Fruit fly (Drosophila melanogaster) whole organism, embryonic: ENCODE measurements around the gene CG31855.

Experiments
- Adf1 ChIP-seq: fragments of 200-800 bp; sonication (Bioruptor generic); IDR thresholded peaks from 2 replicates; pipeline ENCODE4 v1.3.6; 2022; ENCODE audit warnings: missing biosample characterization, missing genetic modification characterization
- Aef1 ChIP-seq: fragments of 200-800 bp; sonication (Bioruptor generic); IDR thresholded peaks from 3 replicates; pipeline ENCODE4 v1.3.6; 2022; ENCODE audit warnings: missing biosample characterization, missing genetic modification characterization
- B-H1 ChIP-seq: fragments of 200-800 bp; sonication (Bioruptor generic); IDR thresholded peaks from 3 replicates; pipeline ENCODE4 v1.3.6; 2022; ENCODE audit warnings: missing biosample characterization, missing genetic modification characterization
- CG10274 ChIP-seq: fragments of 200-800 bp; sonication (Bioruptor generic); optimal IDR thresholded peaks from 3 replicates; lab custom pipeline; 2017; ENCODE audit warnings: missing biosample characterization, mild to moderate bottlenecking, missing genetic modification characterization
- CG10543 ChIP-seq: fragments of 200-800 bp; sonication (Bioruptor generic); optimal IDR thresholded peaks from 3 replicates; lab custom pipeline; 2017; ENCODE audit warnings: missing biosample characterization, mild to moderate bottlenecking, missing genetic modification characterization, moderate library complexity
- CG13123 ChIP-seq: fragments of 200-800 bp; sonication (Bioruptor generic); optimal IDR thresholded peaks from 2 replicates; lab custom pipeline; 2016; ENCODE audit warnings: missing biosample characterization, missing genetic modification characterization
- CG1603 ChIP-seq: fragments of 200-800 bp; sonication (Bioruptor generic); optimal IDR thresholded peaks from 2 replicates; lab custom pipeline; 2019; ENCODE audit warnings: missing biosample characterization, mild to moderate bottlenecking, missing genetic modification characterization, moderate library complexity
- CG16813 ChIP-seq: fragments of 200-800 bp; sonication (Bioruptor generic); IDR thresholded peaks from 3 replicates; pipeline ENCODE4 v1.3.6; 2022; ENCODE audit warnings: missing biosample characterization, missing genetic modification characterization; ENCODE audit not compliant: partially characterized antibody
- CG16863 ChIP-seq: fragments of 200-800 bp; sonication (Bioruptor generic); optimal IDR thresholded peaks from 3 replicates; lab custom pipeline; 2016; ENCODE audit warnings: missing biosample characterization, missing genetic modification characterization
- CG1832 ChIP-seq: fragments of 200-800 bp; sonication (Bioruptor generic); optimal IDR thresholded peaks from 2 replicates; lab custom pipeline; 2017; ENCODE audit warnings: missing biosample characterization, mild to moderate bottlenecking, missing genetic modification characterization, inconsistent platforms
- CG30020 ChIP-seq: fragments of 200-800 bp; optimal IDR thresholded peaks from 2 replicates; lab custom pipeline; 2019; ENCODE audit warnings: missing biosample characterization, mild to moderate bottlenecking, missing genetic modification characterization, moderate library complexity
- CG31441 ChIP-seq: fragments of 200-800 bp; sonication (Bioruptor generic); IDR thresholded peaks from 2 replicates; pipeline ENCODE4 v1.3.6; 2022; ENCODE audit warnings: missing biosample characterization, missing genetic modification characterization
- CG4328 ChIP-seq: fragments of 200-800 bp; sonication (Bioruptor generic); optimal IDR thresholded peaks from 3 replicates; lab custom pipeline; 2017; ENCODE audit warnings: missing biosample characterization, missing genetic modification reagents, missing genetic modification characterization
- CG8388 ChIP-seq: fragments of 200-800 bp; sonication (Bioruptor generic); optimal IDR thresholded peaks from 2 replicates; lab custom pipeline; 2019; ENCODE audit warnings: missing biosample characterization, mild to moderate bottlenecking, missing genetic modification characterization, moderate library complexity
- CG9797 ChIP-seq: fragments of 200-800 bp; sonication (Bioruptor generic); optimal IDR thresholded peaks from 3 replicates; lab custom pipeline; 2018; ENCODE audit warnings: missing biosample characterization, mild to moderate bottlenecking, missing genetic modification characterization
- CG9817 ChIP-seq: fragments of 200-800 bp; sonication (Bioruptor generic); optimal IDR thresholded peaks from 2 replicates; lab custom pipeline; 2018; ENCODE audit warnings: missing biosample characterization, mild to moderate bottlenecking, missing genetic modification characterization, moderate library complexity
- CrebB ChIP-seq: fragments of 200-800 bp; sonication (Bioruptor generic); optimal IDR thresholded peaks from 3 replicates; lab custom pipeline; 2018; ENCODE audit warnings: missing biosample characterization, mild to moderate bottlenecking, missing genetic modification characterization
- Dfd ChIP-seq, 2 experiments: fragments of >200 bp; optimal IDR thresholded peaks; 2 replicates each; lab custom pipeline; 2017; ENCODE audit warnings: missing biosample characterization in 2 of 2, missing genetic modification characterization in 2 of 2
- HLH4C ChIP-seq: fragments of 200-800 bp; sonication (Bioruptor generic); IDR thresholded peaks from 3 replicates; pipeline ENCODE4 v1.3.6; 2022; ENCODE audit warnings: missing biosample characterization, missing genetic modification characterization; ENCODE audit not compliant: partially characterized antibody
- Hmx ChIP-seq: fragments of 200-800 bp; sonication (Bioruptor generic); optimal IDR thresholded peaks from 2 replicates; lab custom pipeline; 2016; ENCODE audit warnings: missing biosample characterization, missing genetic modification characterization
- Hr3 ChIP-seq: fragments of 200-800 bp; sonication (Bioruptor generic); optimal IDR thresholded peaks from 3 replicates; lab custom pipeline; 2016; ENCODE audit warnings: missing biosample characterization, missing genetic modification characterization
- Hr51 ChIP-seq, 2 experiments: fragments of 200-800 bp; sonication (Bioruptor generic); optimal IDR thresholded peaks; 2 replicates in 1 of 2; 3 replicates in 1 of 2; lab custom pipeline; 2016 to 2018; ENCODE audit warnings: missing biosample characterization in 2 of 2, missing genetic modification characterization in 2 of 2, mild to moderate bottlenecking in 1 of 2, moderate library complexity in 1 of 2
- MESR4 ChIP-seq: fragments of 200-800 bp; sonication (Bioruptor generic); optimal IDR thresholded peaks from 2 replicates; lab custom pipeline; 2018; ENCODE audit warnings: missing biosample characterization, mild to moderate bottlenecking, missing genetic modification characterization, moderate library complexity
- NK7.1 ChIP-seq: fragments of 200-800 bp; sonication (Bioruptor generic); optimal IDR thresholded peaks from 3 replicates; lab custom pipeline; 2016; ENCODE audit warnings: missing biosample characterization, missing genetic modification characterization
- Nf-YB ChIP-seq: fragments of 200-800 bp; sonication (Bioruptor generic); optimal IDR thresholded peaks from 3 replicates; lab custom pipeline; 2019; ENCODE audit warnings: missing biosample characterization, mild to moderate bottlenecking, missing genetic modification characterization, moderate library complexity
- Pdp1 ChIP-seq, 2 experiments: fragments of 200-800 bp; sonication (Bioruptor generic); optimal IDR thresholded peaks; 3 replicates each; lab custom pipeline; 2016; ENCODE audit warnings: missing biosample characterization in 2 of 2, missing genetic modification characterization in 2 of 2, mild to moderate bottlenecking in 1 of 2, moderate library complexity in 1 of 2
- Six4 ChIP-seq: fragments of 200-800 bp; sonication (Bioruptor generic); optimal IDR thresholded peaks from 2 replicates; lab custom pipeline; 2016; ENCODE audit warnings: missing biosample characterization, missing genetic modification characterization
- az2 ChIP-seq: fragments of 200-800 bp; sonication (Bioruptor generic); optimal IDR thresholded peaks from 3 replicates; lab custom pipeline; 2016; ENCODE audit warnings: missing biosample characterization, missing genetic modification characterization
- br ChIP-seq: fragments of >200 bp; optimal IDR thresholded peaks from 2 replicates; lab custom pipeline; 2017
- cg ChIP-seq: fragments of 200-800 bp; sonication (Bioruptor generic); optimal IDR thresholded peaks from 3 replicates; lab custom pipeline; 2019; ENCODE audit warnings: missing biosample characterization, mild to moderate bottlenecking, missing genetic modification characterization, moderate library complexity
- dati ChIP-seq: fragments of 200-800 bp; sonication (Bioruptor generic); IDR thresholded peaks from 2 replicates; pipeline ENCODE4 v1.3.6; 2022; ENCODE audit warnings: missing biosample characterization, missing genetic modification characterization
- dmrt11E ChIP-seq: fragments of 200-800 bp; sonication (Bioruptor generic); optimal IDR thresholded peaks from 3 replicates; lab custom pipeline; 2018; ENCODE audit warnings: missing biosample characterization, mild to moderate bottlenecking, missing genetic modification characterization, moderate library complexity
- eyg ChIP-seq: fragments of 200-800 bp; sonication (Bioruptor generic); optimal IDR thresholded peaks from 3 replicates; lab custom pipeline; 2016; ENCODE audit warnings: missing biosample characterization, missing genetic modification characterization
- h ChIP-seq: fragments of >200 bp; optimal IDR thresholded peaks from 2 replicates; lab custom pipeline; 2017
- her ChIP-seq: fragments of 200-800 bp; sonication (Bioruptor generic); optimal IDR thresholded peaks from 2 replicates; lab custom pipeline; 2016; ENCODE audit warnings: missing biosample characterization, missing genetic modification characterization
- insv ChIP-seq, 2 experiments: fragments of 200-800 bp; sonication (Bioruptor generic); optimal IDR thresholded peaks; 3 replicates each; lab custom pipeline; 2016 to 2018; ENCODE audit warnings: missing biosample characterization in 2 of 2, missing genetic modification characterization in 2 of 2
- klu ChIP-seq: fragments of 200-800 bp; sonication (Bioruptor generic); IDR thresholded peaks from 2 replicates; pipeline ENCODE4 v1.3.6; 2022; ENCODE audit warnings: missing biosample characterization, missing genetic modification characterization
- mam ChIP-seq: fragments of 200-800 bp; sonication (Bioruptor generic); optimal IDR thresholded peaks from 3 replicates; lab custom pipeline; 2016; ENCODE audit warnings: missing biosample characterization, missing genetic modification characterization
- nerfin-2 ChIP-seq: fragments of 200-800 bp; sonication (Bioruptor generic); IDR thresholded peaks from 2 replicates; pipeline ENCODE4 v1.3.6; 2022; ENCODE audit warnings: missing biosample characterization, missing genetic modification characterization; ENCODE audit not compliant: partially characterized antibody
- onecut ChIP-seq: fragments of 200-800 bp; sonication (Bioruptor generic); IDR thresholded peaks from 2 replicates; pipeline ENCODE4 v1.3.6; 2022; ENCODE audit warnings: missing biosample characterization, missing genetic modification characterization
- pho ChIP-seq: fragments of 200-800 bp; sonication (Bioruptor generic); optimal IDR thresholded peaks from 2 replicates; lab custom pipeline; 2016; ENCODE audit warnings: missing biosample characterization, missing genetic modification characterization
- run ChIP-seq: fragments of 200-800 bp; sonication (Bioruptor generic); optimal IDR thresholded peaks from 3 replicates; lab custom pipeline; 2018; ENCODE audit warnings: missing biosample characterization, mild to moderate bottlenecking, missing genetic modification characterization
- sens ChIP-seq: fragments of 200-800 bp; sonication (Bioruptor generic); peaks from one replicate; lab custom pipeline; 2016; ENCODE audit warnings: missing biosample characterization, missing genetic modification characterization
- sim ChIP-seq: fragments of 200-800 bp; sonication (Bioruptor generic); IDR thresholded peaks from 2 replicates; pipeline ENCODE4 v1.3.6; 2022; ENCODE audit warnings: missing biosample characterization, missing genetic modification characterization
- sna ChIP-seq: fragments of 200-800 bp; sonication (Bioruptor generic); IDR thresholded peaks from 2 replicates; pipeline ENCODE4 v1.3.6; 2022; ENCODE audit warnings: missing biosample characterization, missing genetic modification characterization; ENCODE audit not compliant: partially characterized antibody
- unpg ChIP-seq: fragments of 200-800 bp; sonication (Bioruptor generic); optimal IDR thresholded peaks from 3 replicates; lab custom pipeline; 2018; ENCODE audit warnings: missing biosample characterization, mild to moderate bottlenecking, missing genetic modification characterization, moderate library complexity
- vnd ChIP-seq: fragments of 200-800 bp; sonication (Bioruptor generic); IDR thresholded peaks from 3 replicates; pipeline ENCODE4 v1.3.6; 2022; ENCODE audit warnings: missing biosample characterization, missing genetic modification characterization; ENCODE audit not compliant: partially characterized antibody
- wek ChIP-seq: fragments of 200-800 bp; sonication (Bioruptor generic); optimal IDR thresholded peaks from 3 replicates; lab custom pipeline; 2018; ENCODE audit warnings: missing biosample characterization, mild to moderate bottlenecking, missing genetic modification characterization, moderate library complexity
- yki ChIP-seq: fragments of >200 bp; optimal IDR thresholded peaks from 3 replicates; lab custom pipeline; 2018
- zfh2 ChIP-seq: fragments of 200-800 bp; sonication (Bioruptor generic); optimal IDR thresholded peaks from 2 replicates; lab custom pipeline; 2016; ENCODE audit warnings: missing biosample characterization, missing genetic modification characterization

CG31855 gene

DNA sequence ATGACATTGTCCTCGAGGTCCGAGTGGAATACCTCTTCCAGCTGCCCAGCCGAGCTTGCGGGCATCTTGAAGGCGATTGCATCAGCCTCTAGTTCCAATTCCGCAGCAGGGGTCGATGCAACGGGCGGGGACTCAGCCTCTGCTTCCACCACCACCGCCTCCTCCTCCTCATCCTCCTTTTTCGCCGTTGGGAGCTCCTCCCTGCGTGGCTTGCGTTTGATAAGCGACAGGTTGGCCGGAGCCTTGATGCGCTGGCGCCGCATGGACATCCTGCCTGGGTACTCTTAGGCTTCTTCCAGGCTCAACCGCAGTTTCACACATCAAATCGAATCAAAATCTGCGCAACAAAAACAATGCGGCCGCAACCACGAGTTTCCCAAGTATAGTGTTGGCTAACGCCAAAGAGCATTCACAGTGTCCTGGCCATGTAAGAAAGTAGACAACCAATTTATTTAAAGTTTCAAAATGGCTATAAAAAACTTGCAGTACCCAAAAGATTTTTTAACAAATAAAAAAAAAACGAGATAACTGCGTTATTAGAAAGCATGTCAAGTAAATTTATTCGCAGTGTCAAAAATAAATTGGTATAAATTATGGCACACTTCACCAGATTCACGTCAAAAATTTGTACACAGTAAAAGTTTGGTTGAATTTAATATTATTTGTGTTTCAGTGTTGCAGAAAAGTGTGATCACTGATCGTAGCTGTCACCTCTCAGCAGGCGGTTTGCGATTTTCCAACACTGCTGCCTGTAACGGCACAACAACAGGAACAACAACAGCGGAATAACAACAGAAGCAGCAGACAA lies 4.6 kb downstream of the CG31855 start, which contains the start of the genes Bdp1 and CG6565 (continued):
- TF ChIP-seq Hmx (GFP tag; lab: Kevin White, UChicago) = peak; percentile 93
- no peak for TF ChIP-seq vnd (GFP tag; lab: Robert Waterston, UW)
- peak; percentile 96 for TF ChIP-seq CG4328 (GFP tag; lab: Kevin White, UChicago)
- peak; percentile 94 for TF ChIP-seq B-H1 (GFP tag; lab: Robert Waterston, UW)
- TF ChIP-seq NK7.1 = peak; percentile 95
- peak; percentile 95 for TF ChIP-seq her (GFP tag; lab: Kevin White, UChicago)
- peak; percentile 96 for TF ChIP-seq Six4
- TF ChIP-seq dmrt11E (tag; lab: Kevin White, UChicago) = peak; percentile 98
- no peak for TF ChIP-seq Dfd (GFP tag; optimal IDR thresholded peaks at IDR 0.05; lab: Kevin White, UChicago)
- peak; percentile 98 for TF ChIP-seq CG16863 (GFP tag; lab: Kevin White, UChicago)
- peak; percentile 99 for TF ChIP-seq zfh2 (GFP tag; lab: Kevin White, UChicago)
- TF ChIP-seq pho = peak; percentile 99
- TF ChIP-seq CG1832 (GFP tag; lab: Kevin White, UChicago) = no peak
- TF ChIP-seq yki (lab: Kevin White, UChicago) = no peak
- TF ChIP-seq Hr51 (GFP tag; optimal IDR thresholded peaks at IDR 0.05; lab: Kevin White, UChicago) = peak; percentile 96 to 98
- TF ChIP-seq br (lab: Kevin White, UChicago) = no peak
- peak; percentile 99 for TF ChIP-seq mam
- TF ChIP-seq CG10543 (GFP tag; lab: Kevin White, UChicago) = peak; percentile 98
- peak; percentile 88 for TF ChIP-seq CrebB
- TF ChIP-seq CG8388 (GFP tag; lab: Kevin White, UChicago) = peak; percentile 94
- peak; percentile 82 for TF ChIP-seq Nf-YB
- TF ChIP-seq Pdp1 (GFP tag; optimal IDR thresholded peaks at IDR 0.05; lab: Kevin White, UChicago) = peak; percentile 92 to 99
- peak; percentile 88 for TF ChIP-seq CG10274 (GFP tag; lab: Kevin White, UChicago)
- no peak for TF ChIP-seq h
- TF ChIP-seq CG9797 = peak; percentile 44
- peak; percentile 98 for TF ChIP-seq az2
- TF ChIP-seq Hr3 (GFP tag; lab: Kevin White, UChicago) = peak; percentile 99
- peak; percentile 84 for TF ChIP-seq CG30020 (tag; lab: Kevin White, UChicago)
- peak; percentile 78 for TF ChIP-seq onecut
- TF ChIP-seq sna (GFP tag; lab: Robert Waterston, UW) = no peak
- TF ChIP-seq nerfin-2 (GFP tag; lab: Robert Waterston, UW) = no peak
- peak; percentile 97 for TF ChIP-seq klu
- TF ChIP-seq CG16813 (GFP tag; lab: Robert Waterston, UW) = 0 out of 3 replicates have a peak, but pooled peaks have one; percentile 35
- no peak for TF ChIP-seq cg (GFP tag; lab: Kevin White, UChicago)
- TF ChIP-seq dati (GFP tag; lab: Robert Waterston, UW) = peak; percentile 60
- peak; percentile 96 for TF ChIP-seq CG13123
- peak; percentile 67 for TF ChIP-seq CG1603 (tag; lab: Kevin White, UChicago)
- TF ChIP-seq eyg (GFP tag; lab: Kevin White, UChicago) = peak; percentile 95
- TF ChIP-seq unpg (GFP tag; lab: Kevin White, UChicago) = peak; percentile 94
- peak; percentile 78 for TF ChIP-seq sim (GFP tag; lab: Robert Waterston, UW)
- TF ChIP-seq insv (GFP tag; optimal IDR thresholded peaks at IDR 0.05; lab: Kevin White, UChicago) = peak; percentile 60 to 75
- peak; percentile 97 for TF ChIP-seq Aef1 (GFP tag; lab: Robert Waterston, UW)
- TF ChIP-seq Adf1 (GFP tag; lab: Robert Waterston, UW) = peak; percentile 82
- peak; percentile 82 for TF ChIP-seq run
- no peak for TF ChIP-seq HLH4C
- TF ChIP-seq CG9817 (tag; lab: Kevin White, UChicago) = peak; percentile 97
- TF ChIP-seq sens = peak; percentile 100
- peak; percentile 98 for TF ChIP-seq CG31441 (GFP tag; lab: Robert Waterston, UW)
- TF ChIP-seq MESR4 = peak; percentile 79
- TF ChIP-seq wek (GFP tag; lab: Kevin White, UChicago) = peak; percentile 68
